Fruit fly (Drosophila melanogaster) whole organism, embryonic: ENCODE measurements around the gene PolQ.

Experiments
- Antp ChIP-seq: fragments of 200-800 bp; sonication (Bioruptor generic); optimal IDR thresholded peaks from 3 replicates; lab custom pipeline; 2016; ENCODE audit warnings: missing biosample characterization, missing genetic modification characterization
- CG10321 ChIP-seq: fragments of 200-800 bp; sonication (Bioruptor generic); IDR thresholded peaks from 2 replicates; pipeline ENCODE4 v1.3.6; 2022; ENCODE audit warnings: missing biosample characterization, missing genetic modification characterization
- CG10654 ChIP-seq: fragments of 200-800 bp; sonication (Bioruptor generic); optimal IDR thresholded peaks from 2 replicates; lab custom pipeline; 2016; ENCODE audit warnings: missing biosample characterization, missing genetic modification characterization
- CG11093 ChIP-seq: fragments of 200-800 bp; sonication (Bioruptor generic); IDR thresholded peaks from 3 replicates; pipeline ENCODE4 v1.3.6; 2022; ENCODE audit warnings: missing biosample characterization, missing genetic modification characterization
- CG11247 ChIP-seq: fragments of 200-800 bp; sonication (Bioruptor generic); IDR thresholded peaks from 2 replicates; pipeline ENCODE4 v1.3.6; 2022; ENCODE audit warnings: missing biosample characterization, missing genetic modification characterization
- CG1529 ChIP-seq: fragments of 200-800 bp; sonication (Bioruptor generic); optimal IDR thresholded peaks from 3 replicates; lab custom pipeline; 2018; ENCODE audit warnings: missing biosample characterization, missing genetic modification characterization
- CG1647 ChIP-seq: fragments of 200-800 bp; sonication (Bioruptor generic); optimal IDR thresholded peaks from 3 replicates; lab custom pipeline; 2016; ENCODE audit warnings: missing biosample characterization, missing genetic modification characterization
- CG17359 ChIP-seq: fragments of 200-800 bp; sonication (Bioruptor generic); optimal IDR thresholded peaks from 3 replicates; lab custom pipeline; 2018; ENCODE audit warnings: missing biosample characterization, mild to moderate bottlenecking, missing genetic modification characterization, moderate library complexity
- CG18476 ChIP-seq: fragments of 200-800 bp; sonication (Bioruptor generic); optimal IDR thresholded peaks from 2 replicates; lab custom pipeline; 2016; ENCODE audit warnings: missing biosample characterization, mild to moderate bottlenecking, missing genetic modification characterization
- CG2199 ChIP-seq: fragments of 200-800 bp; sonication (Bioruptor generic); IDR thresholded peaks from 3 replicates; pipeline ENCODE4 v1.3.6; 2022; ENCODE audit warnings: missing biosample characterization, missing genetic modification characterization
- CG2202 ChIP-seq: fragments of 200-800 bp; sonication (Bioruptor generic); optimal IDR thresholded peaks from 2 replicates; lab custom pipeline; 2018; ENCODE audit warnings: missing biosample characterization, mild to moderate bottlenecking, missing genetic modification characterization
- CG3163 ChIP-seq: fragments of 200-800 bp; sonication (Bioruptor generic); optimal IDR thresholded peaks from 3 replicates; lab custom pipeline; 2016; ENCODE audit warnings: missing biosample characterization, missing genetic modification characterization
- CG32532 ChIP-seq: fragments of 200-800 bp; sonication (Bioruptor generic); IDR thresholded peaks from 2 replicates; pipeline ENCODE4 v1.3.6; 2022; ENCODE audit warnings: missing biosample characterization, missing genetic modification characterization
- CG33557 ChIP-seq: fragments of 200-800 bp; sonication (Bioruptor generic); optimal IDR thresholded peaks from 2 replicates; lab custom pipeline; 2019; ENCODE audit warnings: missing biosample characterization, mild to moderate bottlenecking, missing genetic modification characterization, moderate library complexity
- CG6654 ChIP-seq: fragments of 200-800 bp; sonication (Bioruptor generic); optimal IDR thresholded peaks from 2 replicates; lab custom pipeline; 2017; ENCODE audit warnings: missing biosample characterization, mild to moderate bottlenecking, missing genetic modification characterization
- CG9797 ChIP-seq: fragments of 200-800 bp; sonication (Bioruptor generic); optimal IDR thresholded peaks from 3 replicates; lab custom pipeline; 2018; ENCODE audit warnings: missing biosample characterization, mild to moderate bottlenecking, missing genetic modification characterization
- Dfd ChIP-seq, 2 experiments: fragments of >200 bp; optimal IDR thresholded peaks; 2 replicates each; lab custom pipeline; 2017; ENCODE audit warnings: missing biosample characterization in 2 of 2, missing genetic modification characterization in 2 of 2
- Dip2 ChIP-seq: fragments of 200-800 bp; sonication (Bioruptor generic); IDR thresholded peaks from 2 replicates; pipeline ENCODE4 v1.3.6; 2022; ENCODE audit warnings: missing biosample characterization, missing genetic modification characterization
- Dip3 ChIP-seq: fragments of 200-800 bp; sonication (Bioruptor generic); optimal IDR thresholded peaks from 3 replicates; lab custom pipeline; 2016; ENCODE audit warnings: missing biosample characterization, missing genetic modification characterization
- Doc2 ChIP-seq: fragments of 200-800 bp; sonication (Bioruptor generic); IDR thresholded peaks from 2 replicates; pipeline ENCODE4 v1.3.6; 2022; ENCODE audit warnings: missing biosample characterization, missing genetic modification characterization
- E2f1 ChIP-seq: fragments of 200-800 bp; sonication (Bioruptor generic); IDR thresholded peaks from 2 replicates; pipeline ENCODE4 v1.3.6; 2022; ENCODE audit warnings: missing biosample characterization, missing genetic modification characterization
- Eip74EF ChIP-seq, 2 experiments: fragments of 200-800 bp in 1 of 2; fragments of >200 bp in 1 of 2; sonication (Bioruptor generic) in 1 of 2; optimal IDR thresholded peaks; 2 replicates each; lab custom pipeline; 2017 to 2019; ENCODE audit warnings: missing biosample characterization in 2 of 2, missing genetic modification characterization in 2 of 2, mild to moderate bottlenecking in 1 of 2, moderate library complexity in 1 of 2
- H15 ChIP-seq: fragments of 200-800 bp; sonication (Bioruptor generic); IDR thresholded peaks from 3 replicates; pipeline ENCODE4 v1.3.6; 2022; ENCODE audit warnings: missing biosample characterization, missing genetic modification characterization
- HLH4C ChIP-seq: fragments of 200-800 bp; sonication (Bioruptor generic); IDR thresholded peaks from 3 replicates; pipeline ENCODE4 v1.3.6; 2022; ENCODE audit warnings: missing biosample characterization, missing genetic modification characterization; ENCODE audit not compliant: partially characterized antibody
- HmgD ChIP-seq: fragments of 200-800 bp; sonication (Bioruptor generic); optimal IDR thresholded peaks from 3 replicates; lab custom pipeline; 2016; ENCODE audit warnings: missing biosample characterization, missing genetic modification characterization
- Hr39 ChIP-seq: fragments of >200 bp; optimal IDR thresholded peaks from 2 replicates; lab custom pipeline; 2017
- Lim3 ChIP-seq: fragments of 200-800 bp; sonication (Bioruptor generic); IDR thresholded peaks from 2 replicates; pipeline ENCODE4 v1.3.6; 2022; ENCODE audit warnings: missing biosample characterization, missing genetic modification characterization
- Lpt ChIP-seq: fragments of >200 bp; optimal IDR thresholded peaks from 2 replicates; lab custom pipeline; 2018; ENCODE audit warnings: missing biosample characterization, missing genetic modification characterization
- Mrtf ChIP-seq: fragments of 200-800 bp; sonication (Bioruptor generic); IDR thresholded peaks from 3 replicates; pipeline ENCODE4 v1.3.6; 2022; ENCODE audit warnings: missing biosample characterization, missing genetic modification characterization
- Optix ChIP-seq: fragments of 200-800 bp; sonication (Bioruptor generic); IDR thresholded peaks from 3 replicates; pipeline ENCODE4 v1.3.6; 2022; ENCODE audit warnings: missing biosample characterization, missing genetic modification characterization
- Ptx1 ChIP-seq: fragments of 200-800 bp; sonication (Bioruptor generic); IDR thresholded peaks from 2 replicates; pipeline ENCODE4 v1.3.6; 2022; ENCODE audit warnings: missing biosample characterization, missing genetic modification characterization
- Six4 ChIP-seq: fragments of 200-800 bp; sonication (Bioruptor generic); optimal IDR thresholded peaks from 2 replicates; lab custom pipeline; 2016; ENCODE audit warnings: missing biosample characterization, missing genetic modification characterization
- Sox102F ChIP-seq: fragments of 200-800 bp; sonication (Bioruptor generic); optimal IDR thresholded peaks from 2 replicates; lab custom pipeline; 2018; ENCODE audit warnings: missing biosample characterization, mild to moderate bottlenecking, missing genetic modification characterization, moderate library complexity
- Taf1 ChIP-seq: fragments of 200-800 bp; sonication (Bioruptor generic); IDR thresholded peaks from 2 replicates; pipeline ENCODE4 v1.3.6; 2022; ENCODE audit warnings: missing biosample characterization, missing genetic modification characterization
- Vsx1 ChIP-seq: fragments of 200-800 bp; sonication (Bioruptor generic); optimal IDR thresholded peaks from 2 replicates; lab custom pipeline; 2017; ENCODE audit warnings: missing biosample characterization, mild to moderate bottlenecking, missing genetic modification characterization, missing genetic modification reagents
- al ChIP-seq: fragments of 200-800 bp; sonication (Bioruptor generic); IDR thresholded peaks from 2 replicates; pipeline ENCODE4 v1.3.6; 2022; ENCODE audit warnings: missing biosample characterization, missing genetic modification characterization
- ase ChIP-seq: fragments of 200-800 bp; sonication (Bioruptor generic); IDR thresholded peaks from 3 replicates; pipeline ENCODE4 v1.3.6; 2022; ENCODE audit warnings: missing biosample characterization, missing genetic modification characterization
- bab2 ChIP-seq: fragments of 200-800 bp; sonication (Bioruptor generic); optimal IDR thresholded peaks from 2 replicates; lab custom pipeline; 2016; ENCODE audit warnings: missing biosample characterization, missing genetic modification characterization
- crol ChIP-seq: fragments of 200-800 bp; sonication (Bioruptor generic); IDR thresholded peaks from 2 replicates; pipeline ENCODE4 v1.3.6; 2022; ENCODE audit warnings: missing biosample characterization, missing genetic modification characterization
- esg ChIP-seq: fragments of 200-800 bp; sonication (Bioruptor generic); conservative IDR thresholded peaks from 2 replicates; pipeline ENCODE4 v1.3.6; 2022; ENCODE audit warnings: missing biosample characterization, missing genetic modification characterization
- eve ChIP-seq, 2 experiments: fragments of >200 bp; optimal IDR thresholded peaks; 2 replicates each; lab custom pipeline; 2017; ENCODE audit warnings: missing biosample characterization in 2 of 2, missing genetic modification characterization in 2 of 2
- eyg ChIP-seq: fragments of 200-800 bp; sonication (Bioruptor generic); optimal IDR thresholded peaks from 3 replicates; lab custom pipeline; 2016; ENCODE audit warnings: missing biosample characterization, missing genetic modification characterization
- fru ChIP-seq: fragments of >200 bp; optimal IDR thresholded peaks from 2 replicates; lab custom pipeline; 2017
- her ChIP-seq: fragments of 200-800 bp; sonication (Bioruptor generic); optimal IDR thresholded peaks from 2 replicates; lab custom pipeline; 2016; ENCODE audit warnings: missing biosample characterization, missing genetic modification characterization
- ind ChIP-seq: fragments of 200-800 bp; sonication (Bioruptor generic); optimal IDR thresholded peaks from 3 replicates; lab custom pipeline; 2016; ENCODE audit warnings: missing biosample characterization, missing genetic modification characterization
- maf-S ChIP-seq: fragments of 200-800 bp; sonication (Bioruptor generic); optimal IDR thresholded peaks from 2 replicates; lab custom pipeline; 2016; ENCODE audit warnings: missing biosample characterization, missing genetic modification characterization
- pzg ChIP-seq: fragments of 200-800 bp; sonication (Bioruptor generic); optimal IDR thresholded peaks from 3 replicates; lab custom pipeline; 2018; ENCODE audit warnings: missing biosample characterization, mild to moderate bottlenecking, missing genetic modification characterization, moderate library complexity
- sd ChIP-seq: fragments of 200-800 bp; sonication (Bioruptor generic); optimal IDR thresholded peaks from 3 replicates; lab custom pipeline; 2018; ENCODE audit warnings: missing biosample characterization, mild to moderate bottlenecking, missing genetic modification characterization, moderate library complexity
- sim ChIP-seq: fragments of 200-800 bp; sonication (Bioruptor generic); IDR thresholded peaks from 2 replicates; pipeline ENCODE4 v1.3.6; 2022; ENCODE audit warnings: missing biosample characterization, missing genetic modification characterization
- sisA ChIP-seq: fragments of 200-800 bp; sonication (Bioruptor generic); IDR thresholded peaks from 2 replicates; pipeline ENCODE4 v1.3.6; 2022; ENCODE audit warnings: missing biosample characterization, missing genetic modification characterization
- trh ChIP-seq: fragments of 200-800 bp; sonication (Bioruptor generic); optimal IDR thresholded peaks from 2 replicates; lab custom pipeline; 2016; ENCODE audit warnings: missing biosample characterization, missing genetic modification characterization

PolQ gene

DNA sequence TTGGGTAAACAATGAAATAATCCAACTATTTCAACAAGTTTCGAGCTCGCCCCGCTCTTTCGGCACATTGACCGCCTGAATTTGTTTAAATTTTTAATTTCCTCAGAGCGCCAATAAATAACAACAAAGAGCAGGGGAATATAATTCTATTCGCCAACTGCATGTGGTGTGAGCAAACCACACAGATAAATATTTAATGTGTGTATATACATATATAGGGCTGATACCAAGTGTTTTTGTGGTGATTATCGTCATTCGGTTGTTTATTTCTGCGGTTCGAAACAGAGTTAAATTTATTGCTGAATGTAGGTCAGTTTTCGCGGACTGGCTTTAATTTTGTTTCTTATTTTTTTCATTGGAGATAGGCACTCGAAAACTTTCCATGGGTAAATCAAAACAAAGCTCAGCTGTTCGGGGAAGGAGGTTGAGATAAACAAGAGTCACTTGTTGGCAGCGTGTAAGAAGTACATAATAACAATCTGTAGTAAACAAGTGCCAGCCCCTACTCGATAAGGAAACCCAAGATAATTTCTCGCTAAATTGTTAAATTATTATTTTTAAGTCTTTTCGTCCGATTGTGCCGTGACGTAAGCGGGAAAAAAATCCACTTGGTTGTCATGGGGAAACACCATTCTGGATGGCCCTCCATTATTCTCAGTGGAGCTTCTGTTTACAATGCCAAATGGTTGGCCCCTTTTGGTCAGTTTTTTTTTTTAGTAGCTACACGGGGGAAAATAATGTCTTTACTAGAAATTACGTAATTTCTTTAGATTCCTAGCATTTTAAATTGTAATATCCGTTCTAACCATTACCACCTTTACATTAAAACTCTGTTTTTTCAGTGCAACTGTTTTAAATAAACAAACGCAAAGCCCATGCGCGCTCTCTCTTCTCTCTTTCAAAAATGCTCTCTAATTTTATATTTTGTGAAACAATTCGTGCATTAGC is 5.8 kb upstream of the PolQ start (continued):
- TF ChIP-seq maf-S (peak; percentile 42), eyg (GFP tag; lab: Kevin White, UChicago) (peak; percentile 14), Six4 (GFP tag; lab: Kevin White, UChicago) (peak; percentile 25), CG32532 (GFP tag; lab: Robert Waterston, UW) (peak; percentile 79), CG10321 (GFP tag; lab: Robert Waterston, UW) (no peak), crol (GFP tag; lab: Robert Waterston, UW) (no peak), H15 (GFP tag; lab: Robert Waterston, UW) (peak; percentile 60; the same call in 1 of the 3 replicates), CG11247 (GFP tag; lab: Robert Waterston, UW) (0 out of 2 replicates have a peak, but pooled peaks have one; percentile 10), CG11093 (GFP tag; lab: Robert Waterston, UW) (no peak), esg (GFP tag; lab: Robert Waterston, UW) (peak; percentile 31; the same call in 1 of the 2 replicates), bab2 (GFP tag; lab: Kevin White, UChicago) (peak; percentile 44), Vsx1 (GFP tag; lab: Kevin White, UChicago) (no peak), sisA (peak; percentile 67), HmgD (GFP tag; lab: Kevin White, UChicago) (no peak), Sox102F (peak; percentile 64), Eip74EF (GFP tag; optimal IDR thresholded peaks at IDR 0.05; lab: Kevin White, UChicago) (no peak), Ptx1 (GFP tag; lab: Robert Waterston, UW) (peak; percentile 72; the same call in 1 of the 2 replicates), CG9797 (GFP tag; lab: Kevin White, UChicago) (no peak), Lpt (GFP tag; lab: Kevin White, UChicago) (no peak), CG3163 (GFP tag; lab: Kevin White, UChicago) (peak; percentile 27), Lim3 (GFP tag; lab: Robert Waterston, UW) (no peak), CG1529 (GFP tag; lab: Kevin White, UChicago) (peak; percentile 13), CG6654 (GFP tag; lab: Kevin White, UChicago) (no peak), Dip2 (GFP tag; lab: Robert Waterston, UW) (no peak), CG1647 (GFP tag; lab: Kevin White, UChicago) (peak; percentile 20), sd (tag; lab: Kevin White, UChicago) (peak; percentile 47), sim (GFP tag; lab: Robert Waterston, UW) (no peak), CG2202 (tag; lab: Kevin White, UChicago) (no peak), ase (GFP tag; lab: Robert Waterston, UW) (peak; percentile 56; the same call in 2 of the 3 replicates), Optix (GFP tag; lab: Robert Waterston, UW) (no peak), trh (no peak), Dip3 (GFP tag; lab: Kevin White, UChicago) (peak; percentile 43), Hr39 (lab: Kevin White, UChicago) (no peak), CG18476 (GFP tag; lab: Kevin White, UChicago) (peak; percentile 35), pzg (GFP tag; lab: Kevin White, UChicago) (no peak), Doc2 (GFP tag; lab: Robert Waterston, UW) (no peak), CG33557 (no peak), al (GFP tag; lab: Robert Waterston, UW) (peak; percentile 44; the same call in 1 of the 2 replicates), eve (GFP tag; optimal IDR thresholded peaks at IDR 0.05; lab: Kevin White, UChicago) (no peak), CG10654 (peak; percentile 50), E2f1 (GFP tag; lab: Robert Waterston, UW) (peak; percentile 54; the same call in 1 of the 2 replicates), CG2199 (GFP tag; lab: Robert Waterston, UW) (no peak), Dfd (GFP tag; optimal IDR thresholded peaks at IDR 0.05; lab: Kevin White, UChicago) (no peak), Taf1 (GFP tag; lab: Robert Waterston, UW) (0 out of 2 replicates have a peak, but pooled peaks have one; percentile 23), HLH4C (GFP tag; lab: Robert Waterston, UW) (no peak), fru (no peak), her (peak; percentile 3), ind (GFP tag; lab: Kevin White, UChicago) (peak; percentile 59), Antp (peak; percentile 56), CG17359 (peak; percentile 67), Mrtf (GFP tag; lab: Robert Waterston, UW) (peak; percentile 65; the same call in 2 of the 3 replicates)
